Worm (Caenorhabditis elegans) whole organism, young adult: ENCODE results near the gene ifb-1.

Source experiments
- C17E4.6 ChIP-seq: fragments of 200-800 bp; sonication (Bioruptor generic); IDR thresholded peaks from 2 replicates; pipeline ENCODE4 v1.3.6; 2022; ENCODE audit warnings: missing genetic modification reagents, missing genetic modification characterization, missing compliant biosample characterization
- efl-1 ChIP-seq: fragments of 150-350 bp; optimal IDR thresholded peaks from 2 replicates; lab custom pipeline; 2014; ENCODE audit warnings: missing biosample characterization, missing genetic modification reagents, missing genetic modification characterization

ce11 chrII:5792490-5792889 lies 27.1 kb downstream of the ifb-1 start, which contains the start of gene K05F1.14:
- no peak for TF ChIP-seq efl-1 (GFP tag; lab: Kevin White, UChicago)
- no peak for TF ChIP-seq C17E4.6 (GFP tag; lab: Robert Waterston, UW)
